Fruit fly (Drosophila melanogaster) whole organism, embryonic: ENCODE results near the gene meigo.

ENCODE experiments used
- Atf-2 ChIP-seq: fragments of 200-800 bp; sonication (Bioruptor generic); optimal IDR thresholded peaks from 2 replicates; lab custom pipeline; 2016; ENCODE audit warnings: missing biosample characterization, missing genetic modification characterization
- CG1024 ChIP-seq: fragments of 200-800 bp; sonication (Bioruptor generic); IDR thresholded peaks from 2 replicates; pipeline ENCODE4 v1.3.6; 2022; ENCODE audit warnings: missing biosample characterization, missing genetic modification characterization
- CG10654 ChIP-seq: fragments of 200-800 bp; sonication (Bioruptor generic); optimal IDR thresholded peaks from 2 replicates; lab custom pipeline; 2016; ENCODE audit warnings: missing biosample characterization, missing genetic modification characterization
- CG11398 ChIP-seq: fragments of 200-800 bp; sonication (Bioruptor generic); optimal IDR thresholded peaks from 2 replicates; lab custom pipeline; 2016; ENCODE audit warnings: missing biosample characterization, missing genetic modification characterization
- CG11504 ChIP-seq: fragments of 200-800 bp; sonication (Bioruptor generic); optimal IDR thresholded peaks from 3 replicates; lab custom pipeline; 2019; ENCODE audit warnings: missing biosample characterization, mild to moderate bottlenecking, missing genetic modification characterization, moderate library complexity
- CG14710 ChIP-seq: fragments of 200-800 bp; sonication (Bioruptor generic); optimal IDR thresholded peaks from 3 replicates; lab custom pipeline; 2019; ENCODE audit warnings: missing biosample characterization, mild to moderate bottlenecking, missing genetic modification characterization, moderate library complexity
- CG1602 ChIP-seq: fragments of 200-800 bp; sonication (Bioruptor generic); optimal IDR thresholded peaks from 3 replicates; lab custom pipeline; 2016; ENCODE audit warnings: missing biosample characterization, missing genetic modification characterization
- CG17385 ChIP-seq: fragments of 200-800 bp; sonication (Bioruptor generic); optimal IDR thresholded peaks from 3 replicates; lab custom pipeline; 2018; ENCODE audit warnings: missing biosample characterization, mild to moderate bottlenecking, missing genetic modification characterization
- CG32772 ChIP-seq: fragments of 200-800 bp; sonication (Bioruptor generic); IDR thresholded peaks from 2 replicates; pipeline ENCODE4 v1.3.6; 2022; ENCODE audit warnings: missing biosample characterization, missing genetic modification characterization
- CG4360 ChIP-seq: fragments of 200-800 bp; sonication (Bioruptor generic); IDR thresholded peaks from 2 replicates; pipeline ENCODE4 v1.3.6; 2022; ENCODE audit warnings: missing biosample characterization, missing genetic modification characterization
- CG6689 ChIP-seq: fragments of 200-800 bp; sonication (Bioruptor generic); IDR thresholded peaks from 2 replicates; pipeline ENCODE4 v1.3.6; 2022; ENCODE audit warnings: missing biosample characterization, missing genetic modification characterization
- CG6765 ChIP-seq: fragments of 200-800 bp; sonication (Bioruptor generic); optimal IDR thresholded peaks from 3 replicates; lab custom pipeline; 2017; ENCODE audit warnings: missing biosample characterization, mild to moderate bottlenecking, missing genetic modification characterization
- CG6791 ChIP-seq: fragments of 200-800 bp; sonication (Bioruptor generic); IDR thresholded peaks from 3 replicates; pipeline ENCODE4 v1.3.6; 2022; ENCODE audit warnings: missing biosample characterization, missing genetic modification characterization; ENCODE audit not compliant: partially characterized antibody
- CkIIα-i1 ChIP-seq: fragments of 200-800 bp; sonication (Bioruptor generic); IDR thresholded peaks from 2 replicates; pipeline ENCODE4 v1.3.6; 2022; ENCODE audit warnings: missing biosample characterization, missing genetic modification characterization
- Dll ChIP-seq: fragments of 200-800 bp; sonication (Bioruptor generic); IDR thresholded peaks from 4 replicates; pipeline ENCODE4 v1.3.6; 2022; ENCODE audit warnings: missing biosample characterization, missing genetic modification characterization; ENCODE audit not compliant: partially characterized antibody
- Gsc ChIP-seq: fragments of 200-800 bp; sonication (Bioruptor generic); IDR thresholded peaks from 2 replicates; pipeline ENCODE4 v1.3.6; 2022; ENCODE audit warnings: missing biosample characterization, missing genetic modification characterization
- Hr51 ChIP-seq, 2 experiments: fragments of 200-800 bp; sonication (Bioruptor generic); optimal IDR thresholded peaks; 2 replicates in 1 of 2; 3 replicates in 1 of 2; lab custom pipeline; 2016 to 2018; ENCODE audit warnings: missing biosample characterization in 2 of 2, missing genetic modification characterization in 2 of 2, mild to moderate bottlenecking in 1 of 2, moderate library complexity in 1 of 2
- Jarid2 ChIP-seq: fragments of 200-800 bp; sonication (Bioruptor generic); optimal IDR thresholded peaks from 3 replicates; lab custom pipeline; 2017; ENCODE audit warnings: mild to moderate bottlenecking, missing biosample characterization, missing genetic modification reagents, missing genetic modification characterization
- MBD-R2 ChIP-seq: fragments of 200-800 bp; sonication (Bioruptor generic); IDR thresholded peaks from 2 replicates; pipeline ENCODE4 v1.3.6; 2022; ENCODE audit warnings: missing biosample characterization, missing genetic modification characterization
- Med ChIP-seq: fragments of 200-800 bp; sonication (Bioruptor generic); peaks from one replicate; lab custom pipeline; 2016; ENCODE audit warnings: missing biosample characterization, missing genetic modification characterization, mild to moderate bottlenecking, inconsistent platforms, moderate library complexity
- NK7.1 ChIP-seq: fragments of 200-800 bp; sonication (Bioruptor generic); optimal IDR thresholded peaks from 3 replicates; lab custom pipeline; 2016; ENCODE audit warnings: missing biosample characterization, missing genetic modification characterization
- NfI ChIP-seq: fragments of 200-800 bp; sonication (Bioruptor generic); optimal IDR thresholded peaks from 3 replicates; lab custom pipeline; 2018; ENCODE audit warnings: missing biosample characterization, mild to moderate bottlenecking, missing genetic modification characterization, moderate library complexity
- Scr ChIP-seq: fragments of 200-800 bp; sonication (Bioruptor generic); IDR thresholded peaks from 2 replicates; pipeline ENCODE4 v1.3.6; 2022; ENCODE audit warnings: missing biosample characterization, missing genetic modification characterization; ENCODE audit not compliant: partially characterized antibody
- Sox102F ChIP-seq: fragments of 200-800 bp; sonication (Bioruptor generic); optimal IDR thresholded peaks from 2 replicates; lab custom pipeline; 2018; ENCODE audit warnings: missing biosample characterization, mild to moderate bottlenecking, missing genetic modification characterization, moderate library complexity
- Trl ChIP-seq, 3 experiments: fragments of >200 bp in 2 of 3; fragments of 200-800 bp in 1 of 3; sonication (Bioruptor generic) in 1 of 3; optimal IDR thresholded peaks; 2 replicates in 1 of 3; 3 replicates in 2 of 3; lab custom pipeline; 2016 to 2017; ENCODE audit warnings: missing biosample characterization in 1 of 3, missing genetic modification characterization in 1 of 3
- br ChIP-seq: fragments of >200 bp; optimal IDR thresholded peaks from 2 replicates; lab custom pipeline; 2017
- cg ChIP-seq: fragments of 200-800 bp; sonication (Bioruptor generic); optimal IDR thresholded peaks from 3 replicates; lab custom pipeline; 2019; ENCODE audit warnings: missing biosample characterization, mild to moderate bottlenecking, missing genetic modification characterization, moderate library complexity
- chn ChIP-seq: fragments of 200-800 bp; sonication (Bioruptor generic); optimal IDR thresholded peaks from 2 replicates; lab custom pipeline; 2016; ENCODE audit warnings: missing biosample characterization, missing genetic modification characterization
- crol ChIP-seq: fragments of 200-800 bp; sonication (Bioruptor generic); IDR thresholded peaks from 2 replicates; pipeline ENCODE4 v1.3.6; 2022; ENCODE audit warnings: missing biosample characterization, missing genetic modification characterization
- dan ChIP-seq: fragments of 200-800 bp; sonication (Bioruptor generic); IDR thresholded peaks from 2 replicates; pipeline ENCODE4 v1.3.6; 2022; ENCODE audit warnings: missing biosample characterization, missing genetic modification characterization
- danr ChIP-seq: fragments of 200-800 bp; sonication (Bioruptor generic); IDR thresholded peaks from 2 replicates; pipeline ENCODE4 v1.3.6; 2022; ENCODE audit warnings: missing biosample characterization, missing genetic modification characterization
- dmrt11E ChIP-seq: fragments of 200-800 bp; sonication (Bioruptor generic); optimal IDR thresholded peaks from 3 replicates; lab custom pipeline; 2018; ENCODE audit warnings: missing biosample characterization, mild to moderate bottlenecking, missing genetic modification characterization, moderate library complexity
- gce ChIP-seq: fragments of 200-800 bp; sonication (Bioruptor generic); IDR thresholded peaks from 3 replicates; pipeline ENCODE4 v1.3.6; 2022; ENCODE audit warnings: missing biosample characterization, missing genetic modification characterization
- hkb ChIP-seq, 2 experiments: fragments of 200-800 bp in 1 of 2; fragments of >200 bp in 1 of 2; sonication (Bioruptor generic) in 1 of 2; IDR thresholded peaks in 1 of 2; optimal IDR thresholded peaks in 1 of 2; 2 replicates each; pipeline versions ENCODE4 v1.3.6 to Lab custom; 2017 to 2022; ENCODE audit warnings: missing biosample characterization in 1 of 2, missing genetic modification characterization in 1 of 2
- ind ChIP-seq: fragments of 200-800 bp; sonication (Bioruptor generic); optimal IDR thresholded peaks from 3 replicates; lab custom pipeline; 2016; ENCODE audit warnings: missing biosample characterization, missing genetic modification characterization
- insv ChIP-seq, 2 experiments: fragments of 200-800 bp; sonication (Bioruptor generic); optimal IDR thresholded peaks; 3 replicates each; lab custom pipeline; 2016 to 2018; ENCODE audit warnings: missing biosample characterization in 2 of 2, missing genetic modification characterization in 2 of 2
- lola ChIP-seq, 3 experiments: fragments of >200 bp in 2 of 3; fragments of 200-800 bp in 1 of 3; sonication (Bioruptor generic) in 1 of 3; optimal IDR thresholded peaks; 2 replicates each; lab custom pipeline; 2017 to 2019; ENCODE audit warnings: missing biosample characterization in 3 of 3, missing genetic modification characterization in 3 of 3, mild to moderate bottlenecking in 1 of 3, moderate library complexity in 1 of 3
- nerfin-1 ChIP-seq: fragments of 200-800 bp; sonication (Bioruptor generic); optimal IDR thresholded peaks from 3 replicates; lab custom pipeline; 2019; ENCODE audit warnings: missing biosample characterization, mild to moderate bottlenecking, missing genetic modification characterization, moderate library complexity
- onecut ChIP-seq: fragments of 200-800 bp; sonication (Bioruptor generic); IDR thresholded peaks from 2 replicates; pipeline ENCODE4 v1.3.6; 2022; ENCODE audit warnings: missing biosample characterization, missing genetic modification characterization
- pros ChIP-seq: fragments of 200-800 bp; sonication (Bioruptor generic); optimal IDR thresholded peaks from 3 replicates; lab custom pipeline; 2019; ENCODE audit warnings: missing biosample characterization, mild to moderate bottlenecking, missing genetic modification characterization, moderate library complexity
- rib ChIP-seq: fragments of 200-800 bp; sonication (Bioruptor generic); IDR thresholded peaks from 2 replicates; pipeline ENCODE4 v1.3.6; 2022; ENCODE audit warnings: missing biosample characterization, missing genetic modification characterization
- run ChIP-seq: fragments of 200-800 bp; sonication (Bioruptor generic); optimal IDR thresholded peaks from 3 replicates; lab custom pipeline; 2018; ENCODE audit warnings: missing biosample characterization, mild to moderate bottlenecking, missing genetic modification characterization
- sd ChIP-seq: fragments of 200-800 bp; sonication (Bioruptor generic); optimal IDR thresholded peaks from 3 replicates; lab custom pipeline; 2018; ENCODE audit warnings: missing biosample characterization, mild to moderate bottlenecking, missing genetic modification characterization, moderate library complexity
- slou ChIP-seq: fragments of 200-800 bp; sonication (Bioruptor generic); optimal IDR thresholded peaks from 3 replicates; lab custom pipeline; 2016; ENCODE audit warnings: missing biosample characterization, missing genetic modification characterization
- sr ChIP-seq: fragments of 200-800 bp; sonication (Bioruptor generic); IDR thresholded peaks from 3 replicates; pipeline ENCODE4 v1.3.6; 2022; ENCODE audit warnings: missing biosample characterization, missing genetic modification characterization
- tll ChIP-seq, 2 experiments: fragments of 200-800 bp in 1 of 2; fragments of >200 bp in 1 of 2; sonication (Bioruptor generic) in 1 of 2; optimal IDR thresholded peaks; 2 replicates each; lab custom pipeline; 2017 to 2019; ENCODE audit warnings: missing biosample characterization in 2 of 2, missing genetic modification characterization in 2 of 2, mild to moderate bottlenecking in 1 of 2, moderate library complexity in 1 of 2

meigo gene

dm6 chr3R:21094292-21094691, 43.8 kb upstream of the meigo start (continued):
- TF ChIP-seq Sox102F (GFP tag; lab: Kevin White, UChicago) (no peak), Atf-2 (no peak)

- TF ChIP-seq pros (GFP tag; lab: Kevin White, UChicago) (peak; percentile 51), Dll (GFP tag; lab: Robert Waterston, UW) (peak; percentile 42; the same call in 1 of the 4 replicates), chn (GFP tag; lab: Kevin White, UChicago) (peak; percentile 27), onecut (GFP tag; lab: Robert Waterston, UW) (peak; percentile 87), gce (0 out of 3 replicates have a peak, but pooled peaks have one; percentile 13), tll (GFP tag; optimal IDR thresholded peaks at IDR 0.05; lab: Kevin White, UChicago) (peak in 1 of 2 experiments; percentile 32), crol (GFP tag; lab: Robert Waterston, UW) (peak; percentile 13; the same call in 1 of the 2 replicates), sd (tag; lab: Kevin White, UChicago) (no peak), MBD-R2 (GFP tag; lab: Robert Waterston, UW) (0 out of 2 replicates have a peak, but pooled peaks have one; percentile 10), sr (0 out of 3 replicates have a peak, but pooled peaks have one; percentile 11), ind (GFP tag; lab: Kevin White, UChicago) (no peak), insv (GFP tag; optimal IDR thresholded peaks at IDR 0.05; lab: Kevin White, UChicago) (peak in 1 of 2 experiments; percentile 18), Trl (optimal IDR thresholded peaks at IDR 0.05; lab: Kevin White, UChicago) (peak; percentile 70 to 72), Trl (GFP tag; optimal IDR thresholded peaks at IDR 0.05; lab: Kevin White, UChicago) (no peak), run (no peak), Jarid2 (GFP tag; lab: Kevin White, UChicago) (no peak), Scr (0 out of 2 replicates have a peak, but pooled peaks have one; percentile 6), CG6791 (GFP tag; lab: Robert Waterston, UW) (peak; percentile 39; the same call in 1 of the 3 replicates), hkb (optimal IDR thresholded peaks at IDR 0.05; lab: Kevin White, UChicago) (no peak), hkb (GFP tag; IDR thresholded peaks at IDR 0.05; lab: Robert Waterston, UW) (0 out of 2 replicates have a peak, but pooled peaks have one; percentile 14), cg (GFP tag; lab: Kevin White, UChicago) (peak; percentile 55), nerfin-1 (tag; lab: Kevin White, UChicago) (peak; percentile 30), dmrt11E (tag; lab: Kevin White, UChicago) (no peak), CG6689 (GFP tag; lab: Robert Waterston, UW) (peak; percentile 49)
Observed at dm6 chr3R:21096532-21097143, 41.4 kb upstream of the meigo start.

dm6 chr3R:21097160-21097559, 40.9 kb upstream of the meigo start:
- TF ChIP-seq NK7.1: no peak
- no peak for TF ChIP-seq CG1024
- TF ChIP-seq NfI (GFP tag; lab: Kevin White, UChicago): no peak
- peak; percentile 78 for TF ChIP-seq CG4360
- TF ChIP-seq rib (GFP tag; lab: Robert Waterston, UW): 0 out of 2 replicates have a peak, but pooled peaks have one; percentile 41
- TF ChIP-seq lola (GFP tag; optimal IDR thresholded peaks at IDR 0.05; lab: Kevin White, UChicago): no peak
- TF ChIP-seq danr (GFP tag; lab: Robert Waterston, UW): no peak
- peak; percentile 61 for TF ChIP-seq CG17385
- no peak for TF ChIP-seq CG6765
- TF ChIP-seq Med (GFP tag; lab: Kevin White, UChicago): peak; percentile 50
- TF ChIP-seq CG11504 (tag; lab: Kevin White, UChicago): no peak
- TF ChIP-seq CG10654 (GFP tag; lab: Kevin White, UChicago): no peak
- no peak for TF ChIP-seq CkIIα-i1 (GFP tag; lab: Robert Waterston, UW)
- TF ChIP-seq CG1602 (GFP tag; lab: Kevin White, UChicago): no peak
- no peak for TF ChIP-seq slou (GFP tag; lab: Kevin White, UChicago)
- TF ChIP-seq CG32772 (GFP tag; lab: Robert Waterston, UW): no peak
- no peak for TF ChIP-seq br (lab: Kevin White, UChicago)
- TF ChIP-seq dan (GFP tag; lab: Robert Waterston, UW): no peak
- no peak for TF ChIP-seq Gsc (GFP tag; lab: Robert Waterston, UW)
- no peak for TF ChIP-seq cg (GFP tag; lab: Kevin White, UChicago)
- TF ChIP-seq CG11398: no peak
- TF ChIP-seq Hr51 (GFP tag; optimal IDR thresholded peaks at IDR 0.05; lab: Kevin White, UChicago): no peak
- no peak for TF ChIP-seq CG14710 (tag; lab: Kevin White, UChicago)
